Fruit fly (Drosophila melanogaster) whole organism, embryonic: ENCODE results near the gene CG4660.

Experiments used
- ATbp ChIP-seq: fragments of 200-800 bp; sonication (Bioruptor generic); optimal IDR thresholded peaks from 2 replicates; lab custom pipeline; 2017; ENCODE audit warnings: missing biosample characterization, mild to moderate bottlenecking, missing genetic modification characterization, missing genetic modification reagents
- Blimp-1 ChIP-seq: fragments of 200-800 bp; sonication (Bioruptor generic); optimal IDR thresholded peaks from 3 replicates; lab custom pipeline; 2018; ENCODE audit warnings: missing biosample characterization, missing genetic modification characterization, mild to moderate bottlenecking, moderate library complexity, missing genetic modification reagents
- CG10209 ChIP-seq: fragments of 200-800 bp; sonication (Bioruptor generic); optimal IDR thresholded peaks from 3 replicates; lab custom pipeline; 2017; ENCODE audit warnings: missing biosample characterization, mild to moderate bottlenecking, missing genetic modification characterization, missing genetic modification reagents
- CG13624 ChIP-seq: fragments of 200-800 bp; sonication (Bioruptor generic); optimal IDR thresholded peaks from 2 replicates; lab custom pipeline; 2016; ENCODE audit warnings: missing biosample characterization, missing genetic modification characterization
- CG14860 ChIP-seq: fragments of 200-800 bp; sonication (Bioruptor generic); IDR thresholded peaks from 3 replicates; pipeline ENCODE4 v1.3.6; 2022; ENCODE audit warnings: missing biosample characterization, missing genetic modification characterization; ENCODE audit not compliant: partially characterized antibody
- CG1647 ChIP-seq: fragments of 200-800 bp; sonication (Bioruptor generic); optimal IDR thresholded peaks from 3 replicates; lab custom pipeline; 2016; ENCODE audit warnings: missing biosample characterization, missing genetic modification characterization
- CG16815 ChIP-seq: fragments of 200-800 bp; sonication (Bioruptor generic); optimal IDR thresholded peaks from 3 replicates; lab custom pipeline; 2017; ENCODE audit warnings: missing biosample characterization, mild to moderate bottlenecking, missing genetic modification characterization
- CG17612 ChIP-seq: fragments of 200-800 bp; sonication (Bioruptor generic); IDR thresholded peaks from 2 replicates; pipeline ENCODE4 v1.3.6; 2022; ENCODE audit warnings: missing biosample characterization, missing genetic modification characterization
- CG31224 ChIP-seq: fragments of 200-800 bp; sonication (Bioruptor generic); IDR thresholded peaks from 2 replicates; pipeline ENCODE4 v1.3.6; 2022; ENCODE audit warnings: missing biosample characterization, missing genetic modification characterization
- CG31441 ChIP-seq: fragments of 200-800 bp; sonication (Bioruptor generic); IDR thresholded peaks from 2 replicates; pipeline ENCODE4 v1.3.6; 2022; ENCODE audit warnings: missing biosample characterization, missing genetic modification characterization
- CG4424 ChIP-seq: fragments of 200-800 bp; sonication (Bioruptor generic); optimal IDR thresholded peaks from 3 replicates; lab custom pipeline; 2016; ENCODE audit warnings: missing biosample characterization, missing genetic modification characterization
- CHES-1-like ChIP-seq: fragments of 200-800 bp; sonication (Bioruptor generic); optimal IDR thresholded peaks from 2 replicates; lab custom pipeline; 2016; ENCODE audit warnings: missing biosample characterization, missing genetic modification characterization
- D19B ChIP-seq: fragments of 200-800 bp; sonication (Bioruptor generic); optimal IDR thresholded peaks from 2 replicates; lab custom pipeline; 2017; ENCODE audit warnings: missing biosample characterization, mild to moderate bottlenecking, missing genetic modification characterization
- Dek ChIP-seq: fragments of 200-800 bp; sonication (Bioruptor generic); optimal IDR thresholded peaks from 3 replicates; lab custom pipeline; 2019; ENCODE audit warnings: missing biosample characterization, mild to moderate bottlenecking, missing genetic modification characterization, moderate library complexity
- H15 ChIP-seq: fragments of 200-800 bp; sonication (Bioruptor generic); IDR thresholded peaks from 3 replicates; pipeline ENCODE4 v1.3.6; 2022; ENCODE audit warnings: missing biosample characterization, missing genetic modification characterization
- HLH4C ChIP-seq: fragments of 200-800 bp; sonication (Bioruptor generic); IDR thresholded peaks from 3 replicates; pipeline ENCODE4 v1.3.6; 2022; ENCODE audit warnings: missing biosample characterization, missing genetic modification characterization; ENCODE audit not compliant: partially characterized antibody
- Hand ChIP-seq: fragments of 200-800 bp; sonication (Bioruptor generic); optimal IDR thresholded peaks from 2 replicates; lab custom pipeline; 2017; ENCODE audit warnings: mild to moderate bottlenecking, missing biosample characterization, missing genetic modification reagents, missing genetic modification characterization
- Lim3 ChIP-seq: fragments of 200-800 bp; sonication (Bioruptor generic); IDR thresholded peaks from 2 replicates; pipeline ENCODE4 v1.3.6; 2022; ENCODE audit warnings: missing biosample characterization, missing genetic modification characterization
- MTF-1 ChIP-seq: fragments of 200-800 bp; sonication (Bioruptor generic); optimal IDR thresholded peaks from 2 replicates; lab custom pipeline; 2018; ENCODE audit warnings: missing biosample characterization, mild to moderate bottlenecking, missing genetic modification characterization, borderline replicate concordance
- Med ChIP-seq: fragments of 200-800 bp; sonication (Bioruptor generic); peaks from one replicate; lab custom pipeline; 2016; ENCODE audit warnings: missing biosample characterization, missing genetic modification characterization, mild to moderate bottlenecking, inconsistent platforms, moderate library complexity
- NK7.1 ChIP-seq: fragments of 200-800 bp; sonication (Bioruptor generic); optimal IDR thresholded peaks from 3 replicates; lab custom pipeline; 2016; ENCODE audit warnings: missing biosample characterization, missing genetic modification characterization
- Optix ChIP-seq: fragments of 200-800 bp; sonication (Bioruptor generic); IDR thresholded peaks from 3 replicates; pipeline ENCODE4 v1.3.6; 2022; ENCODE audit warnings: missing biosample characterization, missing genetic modification characterization
- PHDP ChIP-seq: fragments of 200-800 bp; sonication (Bioruptor generic); optimal IDR thresholded peaks from 3 replicates; lab custom pipeline; 2018; ENCODE audit warnings: missing biosample characterization, mild to moderate bottlenecking, missing genetic modification characterization, moderate library complexity
- Ptx1 ChIP-seq: fragments of 200-800 bp; sonication (Bioruptor generic); IDR thresholded peaks from 2 replicates; pipeline ENCODE4 v1.3.6; 2022; ENCODE audit warnings: missing biosample characterization, missing genetic modification characterization
- Spps ChIP-seq: fragments of 200-800 bp; sonication (Bioruptor generic); optimal IDR thresholded peaks from 2 replicates; lab custom pipeline; 2018; ENCODE audit warnings: missing biosample characterization, mild to moderate bottlenecking, missing genetic modification characterization
- ab ChIP-seq: fragments of 200-800 bp; sonication (Bioruptor generic); optimal IDR thresholded peaks from 2 replicates; lab custom pipeline; 2016; ENCODE audit warnings: missing biosample characterization, missing genetic modification characterization
- br ChIP-seq: fragments of >200 bp; optimal IDR thresholded peaks from 2 replicates; lab custom pipeline; 2017
- bsh ChIP-seq, 2 experiments: fragments of 200-800 bp; sonication (Bioruptor generic); optimal IDR thresholded peaks; 2 replicates each; lab custom pipeline; 2017 to 2018; ENCODE audit warnings: mild to moderate bottlenecking in 2 of 2, missing biosample characterization in 2 of 2, missing genetic modification characterization in 2 of 2, moderate library complexity in 1 of 2
- btn ChIP-seq: fragments of 200-800 bp; sonication (Bioruptor generic); optimal IDR thresholded peaks from 2 replicates; lab custom pipeline; 2016; ENCODE audit warnings: missing biosample characterization, missing genetic modification characterization
- chif ChIP-seq, 2 experiments: fragments of 200-800 bp; sonication (Bioruptor generic); optimal IDR thresholded peaks; 3 replicates each; lab custom pipeline; 2016; ENCODE audit warnings: missing biosample characterization in 2 of 2, missing genetic modification characterization in 2 of 2
- dan ChIP-seq: fragments of 200-800 bp; sonication (Bioruptor generic); IDR thresholded peaks from 2 replicates; pipeline ENCODE4 v1.3.6; 2022; ENCODE audit warnings: missing biosample characterization, missing genetic modification characterization
- dimm ChIP-seq: fragments of 200-800 bp; sonication (Bioruptor generic); IDR thresholded peaks from 2 replicates; pipeline ENCODE4 v1.3.6; 2022; ENCODE audit warnings: missing biosample characterization, missing genetic modification characterization
- dpn ChIP-seq, 2 experiments: fragments of 200-800 bp; sonication (Bioruptor generic); optimal IDR thresholded peaks; 3 replicates each; lab custom pipeline; 2016; ENCODE audit warnings: missing biosample characterization in 2 of 2, missing genetic modification characterization in 2 of 2
- gcm2 ChIP-seq: fragments of 200-800 bp; sonication (Bioruptor generic); optimal IDR thresholded peaks from 2 replicates; lab custom pipeline; 2016; ENCODE audit warnings: missing biosample characterization, missing genetic modification characterization
- grn ChIP-seq: fragments of 200-800 bp; sonication (Bioruptor generic); optimal IDR thresholded peaks from 3 replicates; lab custom pipeline; 2017; ENCODE audit warnings: missing biosample characterization, missing genetic modification characterization
- gt ChIP-seq: fragments of 200-800 bp; sonication (Bioruptor generic); IDR thresholded peaks from 2 replicates; pipeline ENCODE4 v1.3.6; 2022; ENCODE audit warnings: missing biosample characterization, missing genetic modification characterization
- hbn ChIP-seq: fragments of 200-800 bp; sonication (Bioruptor generic); IDR thresholded peaks from 2 replicates; pipeline ENCODE4 v1.3.6; 2022; ENCODE audit warnings: missing biosample characterization, missing genetic modification characterization; ENCODE audit not compliant: partially characterized antibody
- her ChIP-seq: fragments of 200-800 bp; sonication (Bioruptor generic); optimal IDR thresholded peaks from 2 replicates; lab custom pipeline; 2016; ENCODE audit warnings: missing biosample characterization, missing genetic modification characterization
- jing ChIP-seq: fragments of 200-800 bp; sonication (Bioruptor generic); optimal IDR thresholded peaks from 2 replicates; lab custom pipeline; 2018; ENCODE audit warnings: missing biosample characterization, mild to moderate bottlenecking, missing genetic modification characterization
- pb ChIP-seq: fragments of 200-800 bp; sonication (Bioruptor generic); optimal IDR thresholded peaks from 3 replicates; lab custom pipeline; 2016; ENCODE audit warnings: missing biosample characterization, missing genetic modification characterization
- pfk ChIP-seq: fragments of 200-800 bp; sonication (Bioruptor generic); optimal IDR thresholded peaks from 2 replicates; lab custom pipeline; 2018; ENCODE audit warnings: missing biosample characterization, mild to moderate bottlenecking, missing genetic modification characterization, moderate library complexity
- pho ChIP-seq: fragments of 200-800 bp; sonication (Bioruptor generic); optimal IDR thresholded peaks from 2 replicates; lab custom pipeline; 2016; ENCODE audit warnings: missing biosample characterization, missing genetic modification characterization
- pnt ChIP-seq: fragments of 200-800 bp; sonication (Bioruptor generic); optimal IDR thresholded peaks from 3 replicates; lab custom pipeline; 2016; ENCODE audit warnings: missing biosample characterization, missing genetic modification characterization
- scrt ChIP-seq: fragments of 200-800 bp; sonication (Bioruptor generic); optimal IDR thresholded peaks from 2 replicates; lab custom pipeline; 2018; ENCODE audit warnings: missing biosample characterization, mild to moderate bottlenecking, missing genetic modification characterization, moderate library complexity
- sens-2 ChIP-seq: fragments of 200-800 bp; sonication (Bioruptor generic); IDR thresholded peaks from 2 replicates; pipeline ENCODE4 v1.3.6; 2022; ENCODE audit warnings: missing biosample characterization, missing genetic modification characterization
- sr ChIP-seq: fragments of 200-800 bp; sonication (Bioruptor generic); IDR thresholded peaks from 3 replicates; pipeline ENCODE4 v1.3.6; 2022; ENCODE audit warnings: missing biosample characterization, missing genetic modification characterization
- ssp ChIP-seq: fragments of 200-800 bp; sonication (Bioruptor generic); IDR thresholded peaks from 2 replicates; pipeline ENCODE4 v1.3.6; 2022; ENCODE audit warnings: missing biosample characterization, missing genetic modification characterization
- stc ChIP-seq: fragments of 200-800 bp; sonication (Bioruptor generic); IDR thresholded peaks from 2 replicates; pipeline ENCODE4 v1.3.6; 2022; ENCODE audit warnings: missing biosample characterization, missing genetic modification characterization
- trh ChIP-seq: fragments of 200-800 bp; sonication (Bioruptor generic); optimal IDR thresholded peaks from 2 replicates; lab custom pipeline; 2016; ENCODE audit warnings: missing biosample characterization, missing genetic modification characterization
- ttk ChIP-seq: fragments of 200-800 bp; sonication (Bioruptor generic); IDR thresholded peaks from 2 replicates; pipeline ENCODE4 v2.1.2; 2022; ENCODE audit warnings: missing biosample characterization, missing genetic modification characterization
- vfl ChIP-seq: fragments of 200-800 bp; sonication (Bioruptor generic); optimal IDR thresholded peaks from 2 replicates; lab custom pipeline; 2016; ENCODE audit warnings: missing biosample characterization, missing genetic modification characterization

Gene CG4660

dm6 chrX:6081296-6081695 lies at the start of gene CG4660 (continued):
- no peak for TF ChIP-seq Spps (tag; lab: Kevin White, UChicago)
- TF ChIP-seq MTF-1 (GFP tag; lab: Kevin White, UChicago): no peak
- TF ChIP-seq btn (GFP tag; lab: Kevin White, UChicago): no peak
- TF ChIP-seq trh: no peak
- no peak for TF ChIP-seq NK7.1 (GFP tag; lab: Kevin White, UChicago)
- no peak for TF ChIP-seq sens-2 (GFP tag; lab: Robert Waterston, UW)
- TF ChIP-seq PHDP (tag; lab: Kevin White, UChicago): no peak
- TF ChIP-seq Med: peak; percentile 45
- no peak for TF ChIP-seq CG1647 (GFP tag; lab: Kevin White, UChicago)
- TF ChIP-seq bsh (GFP tag; optimal IDR thresholded peaks at IDR 0.05; lab: Kevin White, UChicago): no peak
- TF ChIP-seq scrt (GFP tag; lab: Kevin White, UChicago): peak; percentile 99
- no peak for TF ChIP-seq Lim3
- TF ChIP-seq CG4424 (GFP tag; lab: Kevin White, UChicago): no peak
- TF ChIP-seq D19B (GFP tag; lab: Kevin White, UChicago): peak; percentile 36
- TF ChIP-seq pb (GFP tag; lab: Kevin White, UChicago): no peak
- TF ChIP-seq CHES-1-like: no peak
- TF ChIP-seq chif (GFP tag; optimal IDR thresholded peaks at IDR 0.05; lab: Kevin White, UChicago): no peak

- no peak for TF ChIP-seq D19B (GFP tag; lab: Kevin White, UChicago)
- no peak for TF ChIP-seq br
- TF ChIP-seq CG31224 (GFP tag; lab: Robert Waterston, UW): no peak
- TF ChIP-seq dan (GFP tag; lab: Robert Waterston, UW): no peak
- TF ChIP-seq CG16815 (GFP tag; lab: Kevin White, UChicago): peak; percentile 27
- TF ChIP-seq CG13624 (GFP tag; lab: Kevin White, UChicago): no peak
- TF ChIP-seq gcm2 (GFP tag; lab: Kevin White, UChicago): no peak
- TF ChIP-seq Dek (tag; lab: Kevin White, UChicago): peak; percentile 21
- peak; percentile 50 for TF ChIP-seq CG4424 (GFP tag; lab: Kevin White, UChicago)
- no peak for TF ChIP-seq stc (GFP tag; lab: Robert Waterston, UW)
- no peak for TF ChIP-seq Blimp-1 (GFP tag; lab: Kevin White, UChicago)
- TF ChIP-seq dimm (GFP tag; lab: Robert Waterston, UW): no peak
- TF ChIP-seq Optix: peak; percentile 74
- TF ChIP-seq Ptx1 (GFP tag; lab: Robert Waterston, UW): peak; percentile 48
- TF ChIP-seq sr (GFP tag; lab: Robert Waterston, UW): peak; percentile 56; the same call in 1 of the 3 replicates
- no peak for TF ChIP-seq ab (GFP tag; lab: Kevin White, UChicago)
- no peak for TF ChIP-seq Hand (GFP tag; lab: Kevin White, UChicago)
- TF ChIP-seq pfk (GFP tag; lab: Kevin White, UChicago): no peak
- TF ChIP-seq hbn: no peak
- TF ChIP-seq grn (GFP tag; lab: Kevin White, UChicago): no peak
- TF ChIP-seq her (GFP tag; lab: Kevin White, UChicago): no peak
- no peak for TF ChIP-seq CG31441 (GFP tag; lab: Robert Waterston, UW)
- no peak for TF ChIP-seq CG17612 (GFP tag; lab: Robert Waterston, UW)
- peak; percentile 4 for TF ChIP-seq pnt
- peak; percentile 70; the same call in 2 of the 3 replicates for TF ChIP-seq H15 (GFP tag; lab: Robert Waterston, UW)
- no peak for TF ChIP-seq gt (GFP tag; lab: Robert Waterston, UW)
- TF ChIP-seq pho (GFP tag; lab: Kevin White, UChicago): no peak
- TF ChIP-seq HLH4C: no peak
- TF ChIP-seq ttk: peak; percentile 35
- no peak for TF ChIP-seq ATbp
- no peak for TF ChIP-seq vfl
- peak; percentile 5 for TF ChIP-seq CG10209 (GFP tag; lab: Kevin White, UChicago)
- no peak for TF ChIP-seq jing (GFP tag; lab: Kevin White, UChicago)
- TF ChIP-seq ssp (GFP tag; lab: Robert Waterston, UW): peak; percentile 43; the same call in 1 of the 2 replicates
- peak; percentile 22 to 43 for TF ChIP-seq dpn (GFP tag; optimal IDR thresholded peaks at IDR 0.05; lab: Kevin White, UChicago)
- no peak for TF ChIP-seq CG14860 (GFP tag; lab: Robert Waterston, UW)
These were observed 28.7 kb upstream of the CG4660 start for dm6 chrX:6109872-6110271.
